Fruit fly (Drosophila melanogaster) whole organism, embryonic: ENCODE measurements around the gene CG1703.

ENCODE experiments used
- ATbp ChIP-seq: fragments of 200-800 bp; sonication (Bioruptor generic); optimal IDR thresholded peaks from 2 replicates; lab custom pipeline; 2017; ENCODE audit warnings: missing biosample characterization, mild to moderate bottlenecking, missing genetic modification characterization, missing genetic modification reagents
- Awh ChIP-seq: fragments of 200-800 bp; sonication (Bioruptor generic); IDR thresholded peaks from 2 replicates; pipeline ENCODE4, ENCODE4 v1.3.6; 2022; ENCODE audit warnings: missing biosample characterization, missing genetic modification characterization
- CG10431 ChIP-seq: fragments of 200-800 bp; sonication (Bioruptor generic); optimal IDR thresholded peaks from 3 replicates; lab custom pipeline; 2018; ENCODE audit warnings: missing biosample characterization, mild to moderate bottlenecking, missing genetic modification characterization
- CG1233 ChIP-seq: fragments of 200-800 bp; sonication (Bioruptor generic); optimal IDR thresholded peaks from 4 replicates; lab custom pipeline; 2018; ENCODE audit warnings: missing biosample characterization, mild to moderate bottlenecking, missing genetic modification characterization
- CG12391 ChIP-seq: fragments of 200-800 bp; sonication (Bioruptor generic); optimal IDR thresholded peaks from 3 replicates; lab custom pipeline; 2018; ENCODE audit warnings: missing biosample characterization, mild to moderate bottlenecking, missing genetic modification characterization, moderate library complexity
- CG13775 ChIP-seq: fragments of 200-800 bp; sonication (Bioruptor generic); optimal IDR thresholded peaks from 3 replicates; lab custom pipeline; 2017; ENCODE audit warnings: missing biosample characterization, mild to moderate bottlenecking, missing genetic modification characterization
- CG14860 ChIP-seq: fragments of 200-800 bp; sonication (Bioruptor generic); IDR thresholded peaks from 3 replicates; pipeline ENCODE4 v1.3.6; 2022; ENCODE audit warnings: missing biosample characterization, missing genetic modification characterization; ENCODE audit not compliant: partially characterized antibody
- CG15514 ChIP-seq: fragments of 200-800 bp; sonication (Bioruptor generic); optimal IDR thresholded peaks from 3 replicates; lab custom pipeline; 2017; ENCODE audit warnings: missing biosample characterization, missing genetic modification characterization, mild to moderate bottlenecking, moderate library complexity, missing genetic modification reagents
- CG17186 ChIP-seq: fragments of 200-800 bp; sonication (Bioruptor generic); optimal IDR thresholded peaks from 3 replicates; lab custom pipeline; 2017; ENCODE audit warnings: missing biosample characterization, missing genetic modification reagents, missing genetic modification characterization
- CG2129 ChIP-seq: fragments of 200-800 bp; sonication (Bioruptor generic); IDR thresholded peaks from 2 replicates; pipeline ENCODE4 v1.3.6; 2022; ENCODE audit warnings: missing biosample characterization, missing genetic modification characterization; ENCODE audit not compliant: partially characterized antibody
- CG4360 ChIP-seq: fragments of 200-800 bp; sonication (Bioruptor generic); IDR thresholded peaks from 2 replicates; pipeline ENCODE4 v1.3.6; 2022; ENCODE audit warnings: missing biosample characterization, missing genetic modification characterization
- CG4424 ChIP-seq: fragments of 200-800 bp; sonication (Bioruptor generic); optimal IDR thresholded peaks from 3 replicates; lab custom pipeline; 2016; ENCODE audit warnings: missing biosample characterization, missing genetic modification characterization
- CG4854 ChIP-seq: fragments of 200-800 bp; sonication (Bioruptor generic); optimal IDR thresholded peaks from 2 replicates; lab custom pipeline; 2016; ENCODE audit warnings: missing biosample characterization, missing genetic modification characterization, inconsistent platforms
- CG5180 ChIP-seq: fragments of 200-800 bp; sonication (Bioruptor generic); optimal IDR thresholded peaks from 3 replicates; lab custom pipeline; 2017; ENCODE audit warnings: missing biosample characterization, missing genetic modification characterization, mild to moderate bottlenecking, moderate library complexity, missing genetic modification reagents
- CG6175 ChIP-seq: fragments of 200-800 bp; sonication (Bioruptor generic); IDR thresholded peaks from 3 replicates; pipeline ENCODE4 v1.3.6; 2022; ENCODE audit warnings: missing biosample characterization, missing genetic modification characterization
- CG6765 ChIP-seq: fragments of 200-800 bp; sonication (Bioruptor generic); optimal IDR thresholded peaks from 3 replicates; lab custom pipeline; 2017; ENCODE audit warnings: missing biosample characterization, mild to moderate bottlenecking, missing genetic modification characterization
- CG6813 ChIP-seq: fragments of 200-800 bp; sonication (Bioruptor generic); optimal IDR thresholded peaks from 2 replicates; lab custom pipeline; 2017; ENCODE audit warnings: missing biosample characterization, missing genetic modification characterization, mild to moderate bottlenecking, moderate library complexity, missing genetic modification reagents
- CG7963 ChIP-seq: fragments of 200-800 bp; sonication (Bioruptor generic); IDR thresholded peaks from 3 replicates; pipeline ENCODE4 v1.3.6; 2022; ENCODE audit warnings: missing biosample characterization, missing genetic modification characterization; ENCODE audit not compliant: partially characterized antibody
- CG8924 ChIP-seq: fragments of 200-800 bp; optimal IDR thresholded peaks from 3 replicates; lab custom pipeline; 2019; ENCODE audit warnings: missing biosample characterization, mild to moderate bottlenecking, missing genetic modification characterization, moderate library complexity
- D19B ChIP-seq: fragments of 200-800 bp; sonication (Bioruptor generic); optimal IDR thresholded peaks from 2 replicates; lab custom pipeline; 2017; ENCODE audit warnings: missing biosample characterization, mild to moderate bottlenecking, missing genetic modification characterization
- Dfd ChIP-seq, 2 experiments: fragments of >200 bp; optimal IDR thresholded peaks; 2 replicates each; lab custom pipeline; 2017; ENCODE audit warnings: missing biosample characterization in 2 of 2, missing genetic modification characterization in 2 of 2
- Dip3 ChIP-seq: fragments of 200-800 bp; sonication (Bioruptor generic); optimal IDR thresholded peaks from 3 replicates; lab custom pipeline; 2016; ENCODE audit warnings: missing biosample characterization, missing genetic modification characterization
- Dref ChIP-seq: fragments of 200-800 bp; sonication (Bioruptor generic); IDR thresholded peaks from 2 replicates; pipeline ENCODE4 v1.3.6; 2022; ENCODE audit warnings: missing biosample characterization, missing genetic modification characterization
- HLH4C ChIP-seq: fragments of 200-800 bp; sonication (Bioruptor generic); IDR thresholded peaks from 3 replicates; pipeline ENCODE4 v1.3.6; 2022; ENCODE audit warnings: missing biosample characterization, missing genetic modification characterization; ENCODE audit not compliant: partially characterized antibody
- Hey ChIP-seq: fragments of 200-800 bp; sonication (Bioruptor generic); optimal IDR thresholded peaks from 3 replicates; lab custom pipeline; 2018; ENCODE audit warnings: missing biosample characterization, mild to moderate bottlenecking, missing genetic modification characterization
- Hmr ChIP-seq: fragments of 200-800 bp; sonication (Bioruptor generic); optimal IDR thresholded peaks from 3 replicates; lab custom pipeline; 2017; ENCODE audit warnings: mild to moderate bottlenecking, missing biosample characterization, missing genetic modification reagents, missing genetic modification characterization
- Lim3 ChIP-seq: fragments of 200-800 bp; sonication (Bioruptor generic); IDR thresholded peaks from 2 replicates; pipeline ENCODE4 v1.3.6; 2022; ENCODE audit warnings: missing biosample characterization, missing genetic modification characterization
- Lpt ChIP-seq: fragments of >200 bp; optimal IDR thresholded peaks from 2 replicates; lab custom pipeline; 2018; ENCODE audit warnings: missing biosample characterization, missing genetic modification characterization
- Rfx ChIP-seq: fragments of 200-800 bp; sonication (Bioruptor generic); IDR thresholded peaks from 2 replicates; pipeline ENCODE4 v1.3.6; 2022; ENCODE audit warnings: missing biosample characterization, missing genetic modification characterization
- Rx ChIP-seq: fragments of 200-800 bp; sonication (Bioruptor generic); IDR thresholded peaks from 2 replicates; pipeline ENCODE4 v1.3.6; 2022; ENCODE audit warnings: missing biosample characterization, missing genetic modification characterization
- ac ChIP-seq: fragments of 200-800 bp; sonication (Bioruptor generic); optimal IDR thresholded peaks from 3 replicates; lab custom pipeline; 2017; ENCODE audit warnings: missing biosample characterization, mild to moderate bottlenecking, missing genetic modification characterization
- crc ChIP-seq: fragments of 200-800 bp; sonication (Bioruptor generic); optimal IDR thresholded peaks from 2 replicates; lab custom pipeline; 2016; ENCODE audit warnings: missing biosample characterization, missing genetic modification characterization
- cwo ChIP-seq: fragments of 200-800 bp; sonication (Bioruptor generic); optimal IDR thresholded peaks from 3 replicates; lab custom pipeline; 2017; ENCODE audit warnings: missing biosample characterization, missing genetic modification characterization, mild to moderate bottlenecking, moderate library complexity, missing genetic modification reagents
- dati ChIP-seq: fragments of 200-800 bp; sonication (Bioruptor generic); IDR thresholded peaks from 2 replicates; pipeline ENCODE4 v1.3.6; 2022; ENCODE audit warnings: missing biosample characterization, missing genetic modification characterization
- disco-r ChIP-seq: fragments of 200-800 bp; sonication (Bioruptor generic); optimal IDR thresholded peaks from 2 replicates; lab custom pipeline; 2016; ENCODE audit warnings: missing biosample characterization, missing genetic modification characterization
- emc ChIP-seq: fragments of 200-800 bp; sonication (Bioruptor generic); optimal IDR thresholded peaks from 2 replicates; lab custom pipeline; 2016; ENCODE audit warnings: missing biosample characterization, missing genetic modification characterization
- fd64A ChIP-seq: fragments of 200-800 bp; sonication (Bioruptor generic); optimal IDR thresholded peaks from 3 replicates; lab custom pipeline; 2018; ENCODE audit warnings: missing biosample characterization, mild to moderate bottlenecking, missing genetic modification characterization
- hbn ChIP-seq: fragments of 200-800 bp; sonication (Bioruptor generic); IDR thresholded peaks from 2 replicates; pipeline ENCODE4 v1.3.6; 2022; ENCODE audit warnings: missing biosample characterization, missing genetic modification characterization; ENCODE audit not compliant: partially characterized antibody
- insv ChIP-seq, 2 experiments: fragments of 200-800 bp; sonication (Bioruptor generic); optimal IDR thresholded peaks; 3 replicates each; lab custom pipeline; 2016 to 2018; ENCODE audit warnings: missing biosample characterization in 2 of 2, missing genetic modification characterization in 2 of 2
- lbe ChIP-seq: fragments of 200-800 bp; sonication (Bioruptor generic); optimal IDR thresholded peaks from 2 replicates; lab custom pipeline; 2016; ENCODE audit warnings: missing biosample characterization, mild to moderate bottlenecking, missing genetic modification characterization
- onecut ChIP-seq: fragments of 200-800 bp; sonication (Bioruptor generic); IDR thresholded peaks from 2 replicates; pipeline ENCODE4 v1.3.6; 2022; ENCODE audit warnings: missing biosample characterization, missing genetic modification characterization
- org-1 ChIP-seq: fragments of 200-800 bp; sonication (Bioruptor generic); optimal IDR thresholded peaks from 2 replicates; lab custom pipeline; 2017; ENCODE audit warnings: missing biosample characterization, missing genetic modification characterization
- pnt ChIP-seq: fragments of 200-800 bp; sonication (Bioruptor generic); optimal IDR thresholded peaks from 3 replicates; lab custom pipeline; 2016; ENCODE audit warnings: missing biosample characterization, missing genetic modification characterization
- ranshi ChIP-seq: fragments of 200-800 bp; sonication (Bioruptor generic); IDR thresholded peaks from 2 replicates; pipeline ENCODE4 v1.3.6; 2022; ENCODE audit warnings: missing biosample characterization, missing genetic modification characterization
- shn ChIP-seq: fragments of 200-800 bp; sonication (Bioruptor generic); optimal IDR thresholded peaks from 3 replicates; lab custom pipeline; 2016; ENCODE audit warnings: missing biosample characterization, missing genetic modification characterization
- so ChIP-seq: fragments of 200-800 bp; sonication (Bioruptor generic); IDR thresholded peaks from 3 replicates; pipeline ENCODE4 v1.3.6; 2022; ENCODE audit warnings: missing biosample characterization, missing genetic modification characterization
- sug ChIP-seq: fragments of 200-800 bp; optimal IDR thresholded peaks from 2 replicates; lab custom pipeline; 2019; ENCODE audit warnings: missing biosample characterization, mild to moderate bottlenecking, missing genetic modification characterization, moderate library complexity
- ttk ChIP-seq: fragments of 200-800 bp; sonication (Bioruptor generic); IDR thresholded peaks from 2 replicates; pipeline ENCODE4 v2.1.2; 2022; ENCODE audit warnings: missing biosample characterization, missing genetic modification characterization
- yki ChIP-seq: fragments of >200 bp; optimal IDR thresholded peaks from 3 replicates; lab custom pipeline; 2018
- zfh1 ChIP-seq: fragments of 200-800 bp; sonication (Bioruptor generic); IDR thresholded peaks from 3 replicates; pipeline ENCODE4 v1.3.6; 2022; ENCODE audit warnings: missing biosample characterization, missing genetic modification characterization
- zfh2 ChIP-seq: fragments of 200-800 bp; sonication (Bioruptor generic); optimal IDR thresholded peaks from 2 replicates; lab custom pipeline; 2016; ENCODE audit warnings: missing biosample characterization, missing genetic modification characterization

Gene CG1703

DNA sequence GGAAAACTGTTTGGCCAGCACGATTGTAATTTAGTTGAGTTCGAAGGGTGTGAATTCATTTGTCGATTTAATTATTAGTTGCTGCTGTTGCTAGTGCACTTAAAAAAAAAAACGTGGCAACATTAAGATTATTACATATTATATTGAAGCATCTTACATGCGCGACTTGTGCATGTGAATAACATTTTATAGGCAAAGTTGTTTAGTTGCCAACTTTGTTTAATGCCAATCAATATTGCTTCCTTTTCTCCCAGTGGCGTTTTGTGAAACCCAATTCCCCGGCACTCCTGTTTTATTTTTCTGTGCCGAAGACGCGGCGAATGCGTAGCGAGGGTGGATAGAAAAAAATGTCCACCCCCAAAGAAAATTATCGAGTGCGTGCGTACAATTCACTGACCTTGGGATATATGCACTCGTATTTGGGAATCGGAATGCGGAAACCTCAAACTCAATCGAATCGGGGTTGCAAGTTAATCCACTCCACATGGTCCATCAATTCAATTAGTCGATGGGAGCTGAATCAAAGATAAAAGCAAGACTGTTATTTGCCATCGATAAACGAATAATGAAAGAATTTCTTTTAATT lies 17.4 kb downstream of the CG1703 start:
- no peak for TF ChIP-seq CG15514 (GFP tag; lab: Kevin White, UChicago)
- no peak for TF ChIP-seq D19B (GFP tag; lab: Kevin White, UChicago)
- peak; percentile 33 for TF ChIP-seq fd64A (GFP tag; lab: Kevin White, UChicago)
- no peak for TF ChIP-seq lbe (GFP tag; lab: Kevin White, UChicago)
- peak; percentile 46 for TF ChIP-seq CG13775 (GFP tag; lab: Kevin White, UChicago)
- TF ChIP-seq Rfx (GFP tag; lab: Robert Waterston, UW) = peak; percentile 34; the same call in 1 of the 2 replicates
- no peak for TF ChIP-seq ac (GFP tag; lab: Kevin White, UChicago)
- TF ChIP-seq Lim3 (GFP tag; lab: Robert Waterston, UW) = no peak
- TF ChIP-seq CG6765 (GFP tag; lab: Kevin White, UChicago) = no peak
- TF ChIP-seq emc (GFP tag; lab: Kevin White, UChicago) = no peak
- TF ChIP-seq disco-r (GFP tag; lab: Kevin White, UChicago) = no peak
- TF ChIP-seq hbn (GFP tag; lab: Robert Waterston, UW) = no peak
- no peak for TF ChIP-seq Hey
- no peak for TF ChIP-seq Dfd (GFP tag; optimal IDR thresholded peaks at IDR 0.05; lab: Kevin White, UChicago)
- TF ChIP-seq cwo (GFP tag; lab: Kevin White, UChicago) = no peak
- TF ChIP-seq onecut = peak; percentile 58
- TF ChIP-seq ttk (GFP tag; lab: Robert Waterston, UW) = peak; percentile 54
- TF ChIP-seq dati = 0 out of 2 replicates have a peak, but pooled peaks have one; percentile 26
- TF ChIP-seq org-1 (GFP tag; lab: Kevin White, UChicago) = peak; percentile 9
- TF ChIP-seq ATbp (GFP tag; lab: Kevin White, UChicago) = peak; percentile 59
- no peak for TF ChIP-seq HLH4C (GFP tag; lab: Robert Waterston, UW)
- TF ChIP-seq CG14860 (GFP tag; lab: Robert Waterston, UW) = no peak
- TF ChIP-seq zfh2 (GFP tag; lab: Kevin White, UChicago) = no peak
- no peak for TF ChIP-seq CG17186 (GFP tag; lab: Kevin White, UChicago)
- no peak for TF ChIP-seq CG7963 (GFP tag; lab: Robert Waterston, UW)
- no peak for TF ChIP-seq shn (GFP tag; lab: Kevin White, UChicago)
- TF ChIP-seq CG12391 (tag; lab: Kevin White, UChicago) = peak; percentile 75
- TF ChIP-seq CG1233 (GFP tag; lab: Kevin White, UChicago) = peak; percentile 3
- TF ChIP-seq CG4360 = peak; percentile 51; the same call in 1 of the 2 replicates
- no peak for TF ChIP-seq CG4854 (GFP tag; lab: Kevin White, UChicago)
- no peak for TF ChIP-seq Dip3 (GFP tag; lab: Kevin White, UChicago)
- no peak for TF ChIP-seq CG5180 (GFP tag; lab: Kevin White, UChicago)
- peak; percentile 20 for TF ChIP-seq CG8924
- TF ChIP-seq Lpt (GFP tag; lab: Kevin White, UChicago) = no peak
- TF ChIP-seq Rx (GFP tag; lab: Robert Waterston, UW) = peak; percentile 63; the same call in 1 of the 2 replicates
- no peak for TF ChIP-seq sug (tag; lab: Kevin White, UChicago)
- no peak for TF ChIP-seq crc (GFP tag; lab: Kevin White, UChicago)
- peak; percentile 71 for TF ChIP-seq Awh (GFP tag; lab: Robert Waterston, UW)
- peak; percentile 45; the same call in 1 of the 2 replicates for TF ChIP-seq ranshi (GFP tag; lab: Robert Waterston, UW)
- TF ChIP-seq CG4424 (GFP tag; lab: Kevin White, UChicago) = peak; percentile 63
- peak; percentile 81 for TF ChIP-seq zfh1 (GFP tag; lab: Robert Waterston, UW)
- no peak for TF ChIP-seq pnt (GFP tag; lab: Kevin White, UChicago)
- no peak for TF ChIP-seq Dref (GFP tag; lab: Robert Waterston, UW)
- TF ChIP-seq CG10431 = peak; percentile 1
- TF ChIP-seq yki = no peak
- no peak for TF ChIP-seq CG2129
- TF ChIP-seq so (GFP tag; lab: Robert Waterston, UW) = no peak; the same call in 2 of the 3 replicates
- no peak for TF ChIP-seq CG6175
- TF ChIP-seq CG6813 (GFP tag; lab: Kevin White, UChicago) = peak; percentile 57
- no peak for TF ChIP-seq insv (GFP tag; optimal IDR thresholded peaks at IDR 0.05; lab: Kevin White, UChicago)
- no peak for TF ChIP-seq Hmr (GFP tag; lab: Kevin White, UChicago)
